Worm (Caenorhabditis elegans) whole organism, midembryonic: ENCODE results near the gene clec-221.

ENCODE experiments used
- klf-2 ChIP-seq: fragments of 200-800 bp; sonication (Bioruptor generic); conservative IDR thresholded peaks from 2 replicates; pipeline ENCODE4 v1.3.6; 2022; ENCODE audit warnings: missing genetic modification reagents, missing genetic modification characterization, missing compliant biosample characterization
- ztf-23 ChIP-seq: fragments of 200-800 bp; sonication (Bioruptor generic); IDR thresholded peaks from 2 replicates; pipeline ENCODE4 v1.3.6; 2022; ENCODE audit warnings: missing genetic modification reagents, missing genetic modification characterization, missing compliant biosample characterization

- TF ChIP-seq ztf-23 (GFP tag; lab: Robert Waterston, UW) (no peak), klf-2 (GFP tag; lab: Robert Waterston, UW) (no peak)
Observed at ce11 chrV:10909959-10910358, 44.3 kb downstream of the clec-221 start.
